Worm (Caenorhabditis elegans) whole organism, L3 larva: ENCODE measurements around the gene cdr-2.

Experiments used
- ceh-9 ChIP-seq: sonication (generic microtip); optimal IDR thresholded peaks from 2 replicates; lab custom pipeline; 2018; ENCODE audit warnings: missing biosample characterization, missing genetic modification characterization
- elt-1 ChIP-seq: fragments of 150-350 bp; optimal IDR thresholded peaks from 2 replicates; lab custom pipeline; 2014; ENCODE audit warnings: missing biosample characterization, missing genetic modification characterization
- jun-1 ChIP-seq: fragments of 150-350 bp; optimal IDR thresholded peaks from 2 replicates; lab custom pipeline; 2014; ENCODE audit warnings: missing biosample characterization, missing genetic modification reagents, missing genetic modification characterization
- lin-15B ChIP-seq: fragments of 150-350 bp; optimal IDR thresholded peaks from 2 replicates; lab custom pipeline; 2014; ENCODE audit warnings: missing biosample characterization, missing genetic modification characterization
- nhr-11 ChIP-seq: fragments of 150-350 bp; optimal IDR thresholded peaks from 2 replicates; lab custom pipeline; 2014; ENCODE audit warnings: missing biosample characterization, missing genetic modification characterization
- pqm-1 ChIP-seq: fragments of 150-350 bp; optimal IDR thresholded peaks from 2 replicates; lab custom pipeline; 2017; ENCODE audit warnings: missing biosample characterization, missing genetic modification characterization, inconsistent platforms
- skn-1 ChIP-seq: fragments of 150-350 bp; optimal IDR thresholded peaks from 2 replicates; lab custom pipeline; 2014; ENCODE audit warnings: missing biosample characterization, missing genetic modification characterization
- unc-62 ChIP-seq: fragments of 150-350 bp; sonication (generic microtip); optimal IDR thresholded peaks from 4 replicates; lab custom pipeline; 2014; ENCODE audit warnings: missing biosample characterization, missing genetic modification reagents, missing genetic modification characterization
- ztf-4 ChIP-seq: fragments of 150-350 bp; optimal IDR thresholded peaks from 2 replicates; lab custom pipeline; 2014; ENCODE audit warnings: missing biosample characterization, missing genetic modification characterization

- TF ChIP-seq elt-1 (no peak), pqm-1 (tag; lab: Kevin White, UChicago) (no peak), ztf-4 (tag; lab: Kevin White, UChicago) (no peak), skn-1 (no peak), unc-62 (no peak), nhr-11 (tag; lab: Kevin White, UChicago) (no peak), lin-15B (tag; lab: Kevin White, UChicago) (no peak), ceh-9 (tag; lab: Kevin White, UChicago) (no peak), jun-1 (tag; lab: Kevin White, UChicago) (no peak)
These were observed 3.2 kb downstream of the cdr-2 start for ce11 chrV:12412321-12412720.
